Worm (Caenorhabditis elegans) whole organism, L3 larva: ENCODE measurements around the gene srd-44.
"Not testable (repeated sequence)": the region's sequence is repeated elsewhere in the genome, so short reads cannot be mapped to it uniquely, and the experiment has no call there.

Source experiments
- ZK546.5 ChIP-seq: sonication (generic microtip); optimal IDR thresholded peaks from 2 replicates; lab custom pipeline; 2017; ENCODE audit warnings: missing biosample characterization, missing genetic modification characterization
- aly-2 ChIP-seq: fragments of 150-350 bp; optimal IDR thresholded peaks from 2 replicates; lab custom pipeline; 2014; ENCODE audit warnings: missing biosample characterization, missing genetic modification characterization
- ama-1 ChIP-seq: fragments of 150-350 bp; optimal IDR thresholded peaks from 2 replicates; lab custom pipeline; 2018
- ceh-28 ChIP-seq: fragments of 150-350 bp; optimal IDR thresholded peaks from 2 replicates; lab custom pipeline; 2014; ENCODE audit warnings: missing biosample characterization, missing genetic modification reagents, missing genetic modification characterization
- ceh-9 ChIP-seq: sonication (generic microtip); optimal IDR thresholded peaks from 2 replicates; lab custom pipeline; 2018; ENCODE audit warnings: missing biosample characterization, missing genetic modification characterization
- daf-12 ChIP-seq: fragments of 150-350 bp; optimal IDR thresholded peaks from 2 replicates; lab custom pipeline; 2014; ENCODE audit warnings: missing biosample characterization, missing genetic modification reagents, missing genetic modification characterization
- egl-27 ChIP-seq: sonication (generic microtip); optimal IDR thresholded peaks from 4 replicates; lab custom pipeline; 2017; ENCODE audit warnings: missing biosample characterization, missing genetic modification reagents, missing genetic modification characterization
- egl-5 ChIP-seq: fragments of 150-350 bp; optimal IDR thresholded peaks from 2 replicates; lab custom pipeline; 2017; ENCODE audit warnings: missing biosample characterization, missing genetic modification reagents, missing genetic modification characterization, inconsistent platforms
- elt-1 ChIP-seq: fragments of 150-350 bp; optimal IDR thresholded peaks from 2 replicates; lab custom pipeline; 2014; ENCODE audit warnings: missing biosample characterization, missing genetic modification characterization
- elt-3 ChIP-seq, 3 experiments: fragments of 150-350 bp in 1 of 3; sonication (generic microtip) in 2 of 3; optimal IDR thresholded peaks; 2 replicates in 2 of 3; 4 replicates in 1 of 3; lab custom pipeline; 2014 to 2017; ENCODE audit warnings: missing biosample characterization in 3 of 3, missing genetic modification characterization in 3 of 3
- fkh-10 ChIP-seq: sonication (generic microtip); optimal IDR thresholded peaks from 2 replicates; lab custom pipeline; 2017; ENCODE audit warnings: missing biosample characterization, missing genetic modification reagents, missing genetic modification characterization
- fos-1 ChIP-seq: fragments of 150-350 bp; optimal IDR thresholded peaks from 2 replicates; lab custom pipeline; 2014; ENCODE audit warnings: missing biosample characterization, missing genetic modification characterization
- hmg-11 ChIP-seq: sonication (generic microtip); optimal IDR thresholded peaks from 2 replicates; lab custom pipeline; 2016; ENCODE audit warnings: missing genetic modification characterization, missing compliant biosample characterization
- jun-1 ChIP-seq: fragments of 150-350 bp; optimal IDR thresholded peaks from 2 replicates; lab custom pipeline; 2014; ENCODE audit warnings: missing biosample characterization, missing genetic modification reagents, missing genetic modification characterization
- lin-15B ChIP-seq: fragments of 150-350 bp; optimal IDR thresholded peaks from 2 replicates; lab custom pipeline; 2014; ENCODE audit warnings: missing biosample characterization, missing genetic modification characterization
- lin-39 ChIP-seq: fragments of 150-350 bp; optimal IDR thresholded peaks from 2 replicates; lab custom pipeline; 2018; ENCODE audit warnings: missing biosample characterization, missing genetic modification reagents, missing genetic modification characterization
- mdl-1 ChIP-seq: fragments of 150-350 bp; optimal IDR thresholded peaks from 2 replicates; lab custom pipeline; 2014; ENCODE audit warnings: missing biosample characterization, missing genetic modification characterization
- nfya-1 ChIP-seq: sonication (generic microtip); optimal IDR thresholded peaks from 2 replicates; lab custom pipeline; 2017; ENCODE audit warnings: missing genetic modification characterization, mild to moderate bottlenecking, missing compliant biosample characterization, antibody characterized with exemption, moderate library complexity; ENCODE audit not compliant: insufficient read depth
- nhr-11 ChIP-seq: fragments of 150-350 bp; optimal IDR thresholded peaks from 2 replicates; lab custom pipeline; 2014; ENCODE audit warnings: missing biosample characterization, missing genetic modification characterization
- nhr-12 ChIP-seq: fragments of 150-350 bp; optimal IDR thresholded peaks from 2 replicates; lab custom pipeline; 2014; ENCODE audit warnings: missing biosample characterization, missing genetic modification characterization
- nhr-23 ChIP-seq: fragments of 150-350 bp; optimal IDR thresholded peaks from 2 replicates; lab custom pipeline; 2014; ENCODE audit warnings: missing biosample characterization, missing genetic modification reagents, missing genetic modification characterization
- nhr-237 ChIP-seq: fragments of 150-350 bp; optimal IDR thresholded peaks from 2 replicates; lab custom pipeline; 2014; ENCODE audit warnings: missing biosample characterization, missing genetic modification characterization
- nhr-28 ChIP-seq: fragments of 150-350 bp; optimal IDR thresholded peaks from 2 replicates; lab custom pipeline; 2014; ENCODE audit warnings: missing biosample characterization, missing genetic modification characterization
- nhr-43 ChIP-seq: sonication (generic microtip); optimal IDR thresholded peaks from 2 replicates; lab custom pipeline; 2016; ENCODE audit warnings: mild to moderate bottlenecking, missing genetic modification characterization, missing compliant biosample characterization; ENCODE audit not compliant: poor library complexity, severe bottlenecking
- nhr-67 ChIP-seq: fragments of 150-350 bp; optimal IDR thresholded peaks from 2 replicates; lab custom pipeline; 2014; ENCODE audit warnings: missing biosample characterization, missing genetic modification characterization
- nhr-77 ChIP-seq: fragments of 150-350 bp; optimal IDR thresholded peaks from 2 replicates; lab custom pipeline; 2014; ENCODE audit warnings: missing biosample characterization, missing genetic modification characterization
- pha-4 ChIP-seq: fragments of 150-350 bp; optimal IDR thresholded peaks from 2 replicates; lab custom pipeline; 2014; ENCODE audit warnings: missing biosample characterization, missing genetic modification reagents, missing genetic modification characterization
- snpc-4 ChIP-seq: fragments of 150-350 bp; optimal IDR thresholded peaks from 2 replicates; lab custom pipeline; 2014; ENCODE audit warnings: missing biosample characterization, missing genetic modification characterization
- tbx-2 ChIP-seq: sonication (generic microtip); optimal IDR thresholded peaks from 2 replicates; lab custom pipeline; 2016; ENCODE audit warnings: mild to moderate bottlenecking, missing genetic modification characterization, missing compliant biosample characterization
- unc-39 ChIP-seq: sonication (generic microtip); optimal IDR thresholded peaks from 4 replicates; lab custom pipeline; 2017; ENCODE audit warnings: missing biosample characterization, missing genetic modification characterization
- unc-62 ChIP-seq: fragments of 150-350 bp; sonication (generic microtip); optimal IDR thresholded peaks from 4 replicates; lab custom pipeline; 2014; ENCODE audit warnings: missing biosample characterization, missing genetic modification reagents, missing genetic modification characterization
- zag-1 ChIP-seq: fragments of 150-350 bp; optimal IDR thresholded peaks from 2 replicates; lab custom pipeline; 2014; ENCODE audit warnings: missing biosample characterization, missing genetic modification characterization

Gene srd-44

ce11 chrX:12299834-12300233, 38.4 kb upstream of the srd-44 start, which contains the start of gene W06D11.5:
Gene W06D11.5 (plus strand): TSS chrX:12300134.
- no peak for TF ChIP-seq unc-62 (GFP tag; lab: Kevin White, UChicago)
- TF ChIP-seq snpc-4: no peak
- TF ChIP-seq unc-39 (tag; lab: Kevin White, UChicago): no peak
- TF ChIP-seq mdl-1: no peak
- TF ChIP-seq, all 47 proteins: peak for 0

ce11 chrX:12302755-12303154, 35.5 kb upstream of the srd-44 start, which contains the start of gene dot-1.3:
Gene dot-1.3 (minus strand): TSS chrX:12302855.
- not testable (repeated sequence) for TF ChIP-seq nhr-28; nhr-237 (tag; lab: Kevin White, UChicago); nhr-11 (tag; lab: Kevin White, UChicago)

ce11 chrX:12304231-12304630, 34.0 kb upstream of the srd-44 start:
- TF ChIP-seq ceh-9 (tag; lab: Kevin White, UChicago) (no peak), nhr-12 (tag; lab: Kevin White, UChicago) (no peak), jun-1 (tag; lab: Kevin White, UChicago) (no peak), pha-4 (no peak), nfya-1 (tag; lab: Kevin White, UChicago) (no peak), aly-2 (no peak), egl-27 (tag; lab: Kevin White, UChicago) (no peak), lin-15B (no peak), hmg-11 (tag; lab: Kevin White, UChicago) (no peak), lin-39 (tag; lab: Kevin White, UChicago) (no peak), nhr-43 (tag; lab: Kevin White, UChicago) (no peak), unc-62 (GFP tag; lab: Kevin White, UChicago) (no peak), nhr-28 (no peak), zag-1 (tag; lab: Kevin White, UChicago) (no peak), ama-1 (lab: Kevin White, UChicago) (no peak), mdl-1 (no peak), nhr-77 (tag; lab: Kevin White, UChicago) (no peak)

ce11 chrX:12306565-12306964, 31.7 kb upstream of the srd-44 start, which contains the start of gene phf-32:
Gene phf-32 (plus strand): TSS chrX:12306865.
- no peak for TF ChIP-seq nhr-77 (tag; lab: Kevin White, UChicago)
- TF ChIP-seq fos-1: no peak
- no peak for TF ChIP-seq egl-5 (tag; lab: Kevin White, UChicago)
- TF ChIP-seq snpc-4: no peak
- no peak for TF ChIP-seq fkh-10
- no peak for TF ChIP-seq ZK546.5 (tag; lab: Kevin White, UChicago)
- TF ChIP-seq nhr-67 (tag; lab: Kevin White, UChicago): no peak
- no peak for TF ChIP-seq hmg-11 (tag; lab: Kevin White, UChicago)
- TF ChIP-seq elt-1 (tag; lab: Kevin White, UChicago): no peak
- TF ChIP-seq ama-1 (lab: Kevin White, UChicago): no peak

ce11 chrX:12308045-12308499, 30.2 kb upstream of the srd-44 start, which contains the start of gene F17A2.16:
Gene F17A2.16 (plus strand): TSS chrX:12308449.
- TF ChIP-seq ama-1 (lab: Kevin White, UChicago); zag-1 (tag; lab: Kevin White, UChicago); daf-12: not testable (repeated sequence)

ce11 chrX:12313779-12314178, 24.5 kb upstream of the srd-44 start:
- TF ChIP-seq tbx-2 (tag; lab: Kevin White, UChicago) (no peak), ceh-28 (no peak), ama-1 (lab: Kevin White, UChicago) (no peak), nhr-12 (tag; lab: Kevin White, UChicago) (no peak), fos-1 (no peak), nhr-23 (no peak), zag-1 (tag; lab: Kevin White, UChicago) (no peak), elt-3 (tag; optimal IDR thresholded peaks at IDR 0.05; lab: Kevin White, UChicago) (no peak)
